Worm (Caenorhabditis elegans) whole organism, late embryonic: ENCODE results near the gene C53C11.5.

Source experiments
- ama-1 ChIP-seq: fragments of 150-350 bp; optimal IDR thresholded peaks from 2 replicates; lab custom pipeline; 2014
- ceh-19 ChIP-seq: fragments of 200-800 bp; sonication (Bioruptor generic); optimal IDR thresholded peaks from 2 replicates; lab custom pipeline; 2018; ENCODE audit warnings: mild to moderate bottlenecking, missing genetic modification characterization, missing compliant biosample characterization
- dmd-4 ChIP-seq: sonication (generic microtip); optimal IDR thresholded peaks from 2 replicates; lab custom pipeline; 2016; ENCODE audit warnings: borderline replicate concordance, missing genetic modification characterization, missing compliant biosample characterization
- fkh-10 ChIP-seq: fragments of 150-350 bp; optimal IDR thresholded peaks from 2 replicates; lab custom pipeline; 2014; ENCODE audit warnings: missing biosample characterization, missing genetic modification reagents, missing genetic modification characterization
- lin-11 ChIP-seq: fragments of 200-800 bp; sonication (Bioruptor generic); optimal IDR thresholded peaks from 2 replicates; lab custom pipeline; 2018; ENCODE audit warnings: mild to moderate bottlenecking, missing genetic modification characterization, missing compliant biosample characterization
- nhr-11 ChIP-seq: fragments of 150-350 bp; optimal IDR thresholded peaks from 2 replicates; lab custom pipeline; 2014; ENCODE audit warnings: missing biosample characterization, missing genetic modification characterization
- tbx-7 ChIP-seq: sonication (generic microtip); optimal IDR thresholded peaks from 2 replicates; lab custom pipeline; 2016; ENCODE audit warnings: missing genotype, missing genetic modification characterization, missing compliant biosample characterization

DNA sequence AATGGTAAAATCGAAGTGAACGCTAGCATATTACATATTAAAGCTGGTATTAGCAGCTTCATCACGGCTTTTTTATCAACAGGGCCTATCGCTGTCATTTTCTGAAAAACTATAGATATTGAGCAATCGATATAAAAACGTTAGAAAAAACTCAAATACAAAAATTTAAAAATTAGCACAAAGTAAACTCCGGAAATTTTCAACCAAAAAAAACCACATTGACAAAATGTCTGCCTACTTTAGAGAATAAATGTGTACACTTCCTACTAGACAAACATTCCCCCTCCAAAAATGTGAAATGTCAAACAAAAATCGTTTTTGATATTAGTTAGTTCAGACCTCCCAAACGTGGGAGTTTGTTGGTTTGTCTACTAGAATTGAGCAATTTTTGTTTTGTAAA, 34.7 kb downstream of the C53C11.5 start, which contains the start of gene mfsd-10:
- TF ChIP-seq ama-1 (no peak), dmd-4 (tag; lab: Kevin White, UChicago) (no peak), nhr-11 (tag; lab: Kevin White, UChicago) (no peak), lin-11 (tag; lab: Kevin White, UChicago) (no peak), tbx-7 (tag; lab: Kevin White, UChicago) (no peak), ceh-19 (no peak), fkh-10 (GFP tag; lab: Kevin White, UChicago) (no peak)
